Fruit fly (Drosophila melanogaster) Kc167 (cell line): ENCODE data around the gene Dfd.

ENCODE experiments used
- Myc ChIP-seq: fragments of >200 bp; optimal IDR thresholded peaks from 2 replicates; lab custom pipeline; 2017; ENCODE audit warnings: missing external identifiers
- ttk ChIP-seq: sonication (Bioruptor generic); optimal IDR thresholded peaks from 2 replicates; lab custom pipeline; 2017; ENCODE audit warnings: missing external identifiers

dm6 chr3R:6762794-6763407 is 28.7 kb upstream of the Dfd start:
- TF ChIP-seq ttk, result no peak
- no peak for TF ChIP-seq Myc
